Worm (Caenorhabditis elegans): Measurements from ENCODE around the gene srx-43.

The srx-43 gene

ce11 chrV:16023559-16023958 is 5.8 kb downstream of the srx-43 start:
- TF ChIP-seq fos-1 (tag; optimal IDR thresholded peaks at IDR 0.05) = no peak
- no peak for TF ChIP-seq daf-19 (GFP tag; conservative IDR thresholded peaks at IDR 0.05)
- no peak for TF ChIP-seq lin-38 (GFP tag; IDR thresholded peaks at IDR 0.05)
- TF ChIP-seq set-16 (GFP tag; IDR thresholded peaks at IDR 0.05) = peak; percentile 51
- no peak for TF ChIP-seq T26A8.4 (GFP tag; IDR thresholded peaks at IDR 0.05)

DNA sequence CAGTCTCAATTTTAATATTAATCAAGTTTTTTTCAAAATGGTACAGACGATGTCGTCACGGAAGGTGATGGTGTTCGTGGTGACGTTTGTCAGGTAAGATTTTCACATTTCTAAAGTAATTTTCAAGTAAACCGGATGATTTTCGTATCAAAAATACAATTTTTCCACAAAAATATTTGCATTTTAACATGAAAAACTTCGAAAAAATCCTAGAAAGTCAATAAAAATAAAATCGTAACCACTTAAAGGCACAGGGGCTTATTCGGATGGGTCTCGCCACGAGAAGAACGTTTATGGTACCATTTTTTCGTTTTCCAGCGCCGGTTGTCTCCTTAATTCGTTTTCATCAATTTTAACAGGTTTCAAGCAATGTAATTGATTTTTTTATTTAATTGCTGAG is 6.5 kb downstream of the srx-43 start, which contains the start of gene T10C6.6:
T10C6.6 (plus strand) TSS at position 27 of the 400 bp plus-strand sequence.
- peak; percentile 36 for TF ChIP-seq F49E8.2 (tag; optimal IDR thresholded peaks at IDR 0.05; ENCODE audit: borderline replicate concordance)
- no peak for TF ChIP-seq pqm-1 (tag; optimal IDR thresholded peaks at IDR 0.05)
- no peak for TF ChIP-seq lsy-2 (tag; optimal IDR thresholded peaks at IDR 0.05)
- TF ChIP-seq arid-1 (GFP tag; conservative IDR thresholded peaks at IDR 0.05) = 0 out of 2 replicates have a peak, but pooled peaks have one; percentile 33
- TF ChIP-seq dpl-1 (GFP tag; optimal IDR thresholded peaks at IDR 0.05) = peak; percentile 8
- 0 out of 2 replicates have a peak, but pooled peaks have one; percentile 13 for TF ChIP-seq daf-19 (GFP tag; conservative IDR thresholded peaks at IDR 0.05)

DNA sequence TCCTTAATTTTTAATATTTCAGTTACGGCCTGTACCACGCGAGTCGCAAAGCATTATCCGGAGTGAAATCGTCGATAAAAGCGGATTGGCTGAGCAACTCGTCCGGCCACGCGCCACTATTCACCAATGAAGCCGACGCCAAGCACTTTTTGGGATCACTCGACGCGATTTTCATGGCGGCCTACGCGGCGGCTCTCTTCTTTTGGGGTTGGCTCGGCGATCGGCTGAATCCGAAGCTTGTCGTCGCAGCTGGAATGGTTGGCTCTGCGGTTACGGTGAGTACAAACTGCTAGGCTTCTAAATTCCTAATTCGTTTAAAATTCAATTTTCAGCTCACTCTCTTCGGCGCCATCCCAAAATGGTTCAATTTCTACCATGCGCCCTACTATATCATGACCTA is 7.1 kb downstream of the srx-43 start:
- no peak for TF ChIP-seq zag-1 (tag; optimal IDR thresholded peaks at IDR 0.05)
- TF ChIP-seq set-16 (GFP tag; IDR thresholded peaks at IDR 0.05) = peak; percentile 67

DNA sequence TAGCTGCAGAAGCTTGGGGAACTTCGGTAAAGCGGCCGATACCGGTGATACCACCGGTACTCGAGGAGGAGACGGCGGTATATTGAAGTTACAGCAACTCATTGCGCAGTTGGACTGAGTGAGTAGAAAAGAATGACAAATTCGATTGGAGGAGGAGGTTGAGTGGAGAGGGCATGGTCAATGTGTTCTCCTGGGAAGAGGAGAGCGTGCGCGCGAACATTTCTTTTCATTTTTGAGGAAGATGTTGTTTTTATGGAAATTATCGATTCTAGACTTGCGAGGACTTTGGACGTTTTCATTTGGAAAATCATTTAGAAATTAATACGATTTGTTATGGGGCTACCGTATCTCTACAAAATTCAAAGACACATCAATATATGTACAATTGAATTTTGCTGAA is 11.5 kb downstream of the srx-43 start:
- TF ChIP-seq ceh-32 (tag; optimal IDR thresholded peaks at IDR 0.05; ENCODE audit: poor library complexity) (no peak), ceh-20 (GFP tag; IDR thresholded peaks at IDR 0.05) (no peak), ceh-82 (tag; optimal IDR thresholded peaks at IDR 0.05) (no peak), ceh-28 (tag; optimal IDR thresholded peaks at IDR 0.05) (no peak), zfp-3 (GFP tag; conservative IDR thresholded peaks at IDR 0.05) (no peak), tag-97 (GFP tag; IDR thresholded peaks at IDR 0.05) (no peak), fkh-10 (GFP tag; optimal IDR thresholded peaks at IDR 0.05) (no peak), madf-9 (GFP tag; conservative IDR thresholded peaks at IDR 0.05) (no peak), lim-7 (GFP tag; IDR thresholded peaks at IDR 0.05) (no peak), mdl-1 (tag; optimal IDR thresholded peaks at IDR 0.05) (no peak), unc-39 (tag; optimal IDR thresholded peaks at IDR 0.05) (no peak), vab-7 (GFP tag; IDR thresholded peaks at IDR 0.05) (no peak), mep-1 (tag; optimal IDR thresholded peaks at IDR 0.05) (no peak), rbr-2 (tag; optimal IDR thresholded peaks at IDR 0.05) (no peak), nhr-11 (tag; optimal IDR thresholded peaks at IDR 0.05) (no peak), R02D3.7 (tag; optimal IDR thresholded peaks at IDR 0.05) (no peak), fos-1 (tag; optimal IDR thresholded peaks at IDR 0.05) (no peak), hlh-30 (tag; optimal IDR thresholded peaks at IDR 0.05; ENCODE audit: insufficient read depth) (no peak)

- TF ChIP-seq dpl-1 (GFP tag; optimal IDR thresholded peaks at IDR 0.05) (no peak), gei-8 (GFP tag; optimal IDR thresholded peaks at IDR 0.05) (no peak), D1046.2 (GFP tag; IDR thresholded peaks at IDR 0.05) (no peak), dmd-8 (GFP tag; IDR thresholded peaks at IDR 0.05) (no peak), hlh-30 (tag; optimal IDR thresholded peaks at IDR 0.05; ENCODE audit: insufficient read depth) (no peak), fos-1 (tag; optimal IDR thresholded peaks at IDR 0.05) (no peak), zip-2 (tag; optimal IDR thresholded peaks at IDR 0.05) (no peak), lin-29 (GFP tag; IDR thresholded peaks at IDR 0.05) (no peak), hlh-11 (tag; optimal IDR thresholded peaks at IDR 0.05) (no peak), nhr-42 (GFP tag; IDR thresholded peaks at IDR 0.05) (no peak), hif-1 (tag; optimal IDR thresholded peaks at IDR 0.05) (no peak), F26F4.8 (GFP tag; conservative IDR thresholded peaks at IDR 0.05) (no peak), tag-97 (GFP tag; IDR thresholded peaks at IDR 0.05) (no peak), snpc-1.2 (GFP tag; IDR thresholded peaks at IDR 0.05) (no peak)
Measured at ce11 chrV:16031571-16031970, 13.8 kb downstream of the srx-43 start, which contains the start of gene T10C6.7. T10C6.7 (minus strand) TSS chrV:16031713.

Data from whole organism, L4 larva.